Worm (Caenorhabditis elegans) whole organism, late embryonic: Measurements from ENCODE around the gene bus-8A.

Source experiments
- nhr-232 ChIP-seq: sonication (generic microtip); optimal IDR thresholded peaks from 2 replicates; lab custom pipeline; 2016; ENCODE audit warnings: missing genetic modification characterization, missing compliant biosample characterization
- pqm-1 ChIP-seq: sonication (generic microtip); optimal IDR thresholded peaks from 2 replicates; lab custom pipeline; 2016; ENCODE audit warnings: missing genetic modification characterization, missing compliant biosample characterization
- ztf-16 ChIP-seq: sonication (generic microtip); optimal IDR thresholded peaks from 2 replicates; lab custom pipeline; 2017; ENCODE audit warnings: missing genetic modification characterization, missing compliant biosample characterization

ce11 chrX:5524260-5524659 is 31.5 kb downstream of the bus-8A start:
- TF ChIP-seq ztf-16 (tag; lab: Kevin White, UChicago) (no peak), pqm-1 (no peak), nhr-232 (tag; lab: Kevin White, UChicago) (no peak)
